Worm (Caenorhabditis elegans) whole organism, L2 larva: ENCODE data around the gene Y53G8AR.5.

ENCODE experiments used
- C34F6.9 ChIP-seq: fragments of 150-350 bp; optimal IDR thresholded peaks from 2 replicates; lab custom pipeline; 2014; ENCODE audit warnings: missing biosample characterization, missing genetic modification characterization
- F13H6.1 ChIP-seq: sonication (generic microtip); optimal IDR thresholded peaks from 2 replicates; lab custom pipeline; 2016; ENCODE audit warnings: missing genetic modification characterization, missing compliant biosample characterization
- R02D3.7 ChIP-seq: fragments of 150-350 bp; optimal IDR thresholded peaks from 2 replicates; lab custom pipeline; 2014; ENCODE audit warnings: missing biosample characterization, missing genetic modification characterization
- Y55F3AM.14 ChIP-seq: fragments of 200-800 bp; sonication (Bioruptor generic); optimal IDR thresholded peaks from 2 replicates; lab custom pipeline; 2018; ENCODE audit warnings: mild to moderate bottlenecking, missing genetic modification characterization, missing compliant biosample characterization
- alr-1 ChIP-seq: fragments of 150-350 bp; optimal IDR thresholded peaks from 2 replicates; lab custom pipeline; 2014; ENCODE audit warnings: missing biosample characterization, missing genetic modification characterization
- ama-1 ChIP-seq: fragments of 150-350 bp; optimal IDR thresholded peaks from 2 replicates; lab custom pipeline; 2018; ENCODE audit warnings: inconsistent platforms
- blmp-1 ChIP-seq: sonication (generic microtip); optimal IDR thresholded peaks from 2 replicates; lab custom pipeline; 2017; ENCODE audit warnings: missing genetic modification characterization, mild to moderate bottlenecking, missing compliant biosample characterization, antibody characterized with exemption, moderate library complexity; ENCODE audit not compliant: insufficient read depth
- ceh-16 ChIP-seq: fragments of 150-350 bp; optimal IDR thresholded peaks from 2 replicates; lab custom pipeline; 2014; ENCODE audit warnings: missing biosample characterization, missing genetic modification characterization
- ceh-82 ChIP-seq: fragments of 150-350 bp; optimal IDR thresholded peaks from 2 replicates; lab custom pipeline; 2014; ENCODE audit warnings: missing biosample characterization, missing genetic modification characterization
- crh-2 ChIP-seq: sonication (generic microtip); optimal IDR thresholded peaks from 2 replicates; lab custom pipeline; 2017; ENCODE audit warnings: missing biosample characterization, missing genetic modification characterization
- egl-27 ChIP-seq: sonication (generic microtip); optimal IDR thresholded peaks from 3 replicates; lab custom pipeline; 2017; ENCODE audit warnings: missing biosample characterization, missing genetic modification reagents, missing genetic modification characterization
- elt-1 ChIP-seq: fragments of 150-350 bp; optimal IDR thresholded peaks from 2 replicates; lab custom pipeline; 2014; ENCODE audit warnings: missing biosample characterization, missing genetic modification characterization
- elt-3 ChIP-seq: sonication (generic microtip); optimal IDR thresholded peaks from 2 replicates; lab custom pipeline; 2017; ENCODE audit warnings: missing biosample characterization, missing genetic modification characterization
- fos-1 ChIP-seq: fragments of 150-350 bp; optimal IDR thresholded peaks from 2 replicates; lab custom pipeline; 2014; ENCODE audit warnings: missing biosample characterization, missing genetic modification characterization
- gmeb-1 ChIP-seq: fragments of 150-350 bp; optimal IDR thresholded peaks from 2 replicates; lab custom pipeline; 2014; ENCODE audit warnings: missing biosample characterization, missing genetic modification characterization
- lin-11 ChIP-seq: fragments of 150-350 bp; sonication (generic microtip); optimal IDR thresholded peaks from 2 replicates; lab custom pipeline; 2014; ENCODE audit warnings: missing biosample characterization, missing genetic modification characterization, inconsistent platforms, mixed read lengths
- lin-13 ChIP-seq: fragments of 150-350 bp; optimal IDR thresholded peaks from 2 replicates; lab custom pipeline; 2014; ENCODE audit warnings: missing biosample characterization, missing genetic modification reagents, missing genetic modification characterization
- lsy-2 ChIP-seq, 2 experiments: fragments of 150-350 bp in 1 of 2; sonication (generic microtip) in 1 of 2; optimal IDR thresholded peaks; 2 replicates each; lab custom pipeline; 2014 to 2017; ENCODE audit warnings: missing biosample characterization in 2 of 2, missing genetic modification characterization in 2 of 2
- mdl-1 ChIP-seq, 2 experiments: fragments of 150-350 bp in 1 of 2; sonication (generic microtip) in 1 of 2; optimal IDR thresholded peaks; 2 replicates each; lab custom pipeline; 2017; ENCODE audit warnings: missing biosample characterization in 2 of 2, missing genetic modification characterization in 2 of 2
- nhr-10 ChIP-seq: sonication (generic microtip); optimal IDR thresholded peaks from 2 replicates; lab custom pipeline; 2017; ENCODE audit warnings: missing biosample characterization, missing genetic modification characterization
- nhr-11 ChIP-seq: fragments of 150-350 bp; optimal IDR thresholded peaks from 2 replicates; lab custom pipeline; 2014; ENCODE audit warnings: missing biosample characterization, missing genetic modification characterization
- nhr-129 ChIP-seq: fragments of 150-350 bp; optimal IDR thresholded peaks from 2 replicates; lab custom pipeline; 2014; ENCODE audit warnings: missing biosample characterization, missing genetic modification characterization
- nhr-21 ChIP-seq: fragments of 150-350 bp; optimal IDR thresholded peaks from 2 replicates; lab custom pipeline; 2014; ENCODE audit warnings: missing biosample characterization, missing genetic modification characterization
- nhr-23 ChIP-seq: fragments of 150-350 bp; optimal IDR thresholded peaks from 2 replicates; lab custom pipeline; 2014; ENCODE audit warnings: missing biosample characterization, missing genetic modification reagents, missing genetic modification characterization
- nhr-237 ChIP-seq: fragments of 150-350 bp; optimal IDR thresholded peaks from 2 replicates; lab custom pipeline; 2014; ENCODE audit warnings: missing biosample characterization, missing genetic modification characterization
- nhr-25 ChIP-seq: fragments of 150-350 bp; sonication (generic microtip); optimal IDR thresholded peaks from 3 replicates; lab custom pipeline; 2014; ENCODE audit warnings: missing biosample characterization, missing genetic modification characterization
- nhr-6 ChIP-seq: fragments of 150-350 bp; optimal IDR thresholded peaks from 2 replicates; lab custom pipeline; 2014; ENCODE audit warnings: missing biosample characterization, missing genetic modification characterization
- nhr-77 ChIP-seq: fragments of 150-350 bp; optimal IDR thresholded peaks from 2 replicates; lab custom pipeline; 2014; ENCODE audit warnings: missing biosample characterization, missing genetic modification characterization
- peb-1 ChIP-seq: fragments of 150-350 bp; optimal IDR thresholded peaks from 2 replicates; lab custom pipeline; 2014; ENCODE audit warnings: missing biosample characterization, missing genetic modification characterization
- sem-4 ChIP-seq: fragments of 150-350 bp; optimal IDR thresholded peaks from 2 replicates; lab custom pipeline; 2014; ENCODE audit warnings: missing biosample characterization, missing genetic modification reagents, missing genetic modification characterization
- sma-3 ChIP-seq: sonication (generic microtip); optimal IDR thresholded peaks from 2 replicates; lab custom pipeline; 2016; ENCODE audit warnings: missing genetic modification reagents, missing genetic modification characterization, missing compliant biosample characterization
- sma-9 ChIP-seq, 2 experiments: fragments of 150-350 bp in 1 of 2; sonication (generic microtip) in 1 of 2; optimal IDR thresholded peaks; 2 replicates each; lab custom pipeline; 2014 to 2016; ENCODE audit warnings: missing genetic modification characterization in 2 of 2, mild to moderate bottlenecking in 1 of 2, missing biosample characterization in 1 of 2, missing compliant biosample characterization in 1 of 2, missing genetic modification reagents in 1 of 2, moderate library complexity in 1 of 2
- snpc-4 ChIP-seq: fragments of 150-350 bp; optimal IDR thresholded peaks from 2 replicates; lab custom pipeline; 2014; ENCODE audit warnings: missing biosample characterization, missing genetic modification characterization
- unc-39 ChIP-seq: fragments of 150-350 bp; optimal IDR thresholded peaks from 2 replicates; lab custom pipeline; 2014; ENCODE audit warnings: missing biosample characterization, missing genetic modification characterization
- unc-55 ChIP-seq: fragments of 150-350 bp; sonication (generic microtip); optimal IDR thresholded peaks from 3 replicates; lab custom pipeline; 2014; ENCODE audit warnings: missing biosample characterization, missing genetic modification reagents, missing genetic modification characterization
- unc-62 ChIP-seq: fragments of 150-350 bp; optimal IDR thresholded peaks from 2 replicates; lab custom pipeline; 2014; ENCODE audit warnings: missing biosample characterization, missing genetic modification reagents, missing genetic modification characterization
- zag-1 ChIP-seq: fragments of 150-350 bp; optimal IDR thresholded peaks from 2 replicates; lab custom pipeline; 2014; ENCODE audit warnings: missing biosample characterization, missing genetic modification characterization
- ztf-1 ChIP-seq: fragments of 200-800 bp; sonication (Bioruptor generic); conservative IDR thresholded peaks from 2 replicates; pipeline ENCODE4 v1.3.6; 2022; ENCODE audit warnings: missing genetic modification characterization, missing compliant biosample characterization
- ztf-11 ChIP-seq: sonication (generic microtip); optimal IDR thresholded peaks from 2 replicates; lab custom pipeline; 2017; ENCODE audit warnings: missing biosample characterization, missing genetic modification characterization
- ztf-4 ChIP-seq: fragments of 150-350 bp; optimal IDR thresholded peaks from 2 replicates; lab custom pipeline; 2014; ENCODE audit warnings: missing biosample characterization, missing genetic modification characterization

Gene Y53G8AR.5

ce11 chrIII:3263696-3264095 lies 33.6 kb upstream of the Y53G8AR.5 start:
- TF ChIP-seq Y55F3AM.14 (GFP tag; lab: Kevin White, UChicago) (no peak), ztf-4 (tag; lab: Kevin White, UChicago) (no peak), nhr-129 (no peak), unc-39 (no peak), snpc-4 (tag; lab: Kevin White, UChicago) (no peak), elt-1 (no peak)

DNA sequence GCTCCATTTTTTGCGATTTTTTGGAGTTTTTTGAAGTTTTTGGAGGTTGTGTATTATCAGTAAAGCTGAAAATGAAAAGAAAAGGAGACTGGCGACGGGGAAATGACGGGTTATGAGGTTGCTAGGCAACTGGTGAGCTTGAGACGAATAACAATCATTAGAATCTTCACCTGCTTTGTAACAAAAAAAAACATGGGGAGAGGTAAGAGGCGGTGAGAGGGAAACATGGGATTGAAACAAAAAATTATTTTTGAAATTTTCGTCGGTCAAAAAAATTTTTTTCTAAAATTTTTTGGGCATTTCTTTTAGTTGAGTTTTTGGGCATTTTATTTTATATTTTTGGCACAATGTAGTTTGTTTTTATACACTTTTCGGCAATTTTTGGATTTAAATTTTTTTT lies 30.6 kb upstream of the Y53G8AR.5 start, which contains the start of gene Y53G8AM.7:
Gene Y53G8AM.7 (minus strand): TSS at position 101 of the 400 bp plus-strand sequence.
- no peak for TF ChIP-seq F13H6.1 (tag; lab: Kevin White, UChicago)
- TF ChIP-seq nhr-77 (tag; lab: Kevin White, UChicago), result no peak
- TF ChIP-seq ztf-1 (GFP tag; lab: Robert Waterston, UW), result no peak
- TF ChIP-seq unc-55 (GFP tag; lab: Kevin White, UChicago), result no peak
- no peak for TF ChIP-seq nhr-237 (tag; lab: Kevin White, UChicago)
- TF ChIP-seq Y55F3AM.14 (GFP tag; lab: Kevin White, UChicago), result no peak
- no peak for TF ChIP-seq C34F6.9 (tag; lab: Kevin White, UChicago)
- TF ChIP-seq alr-1 (tag; lab: Kevin White, UChicago), result no peak
- TF ChIP-seq lin-11 (tag; lab: Kevin White, UChicago), result no peak
- no peak for TF ChIP-seq mdl-1 (tag; optimal IDR thresholded peaks at IDR 0.05; lab: Kevin White, UChicago)
- TF ChIP-seq nhr-10 (tag; lab: Kevin White, UChicago), result no peak
- TF ChIP-seq unc-39, result no peak
- no peak for TF ChIP-seq ceh-16 (tag; lab: Kevin White, UChicago)
- no peak for TF ChIP-seq R02D3.7
- no peak for TF ChIP-seq gmeb-1 (tag; lab: Kevin White, UChicago)
- TF ChIP-seq lsy-2 (tag; optimal IDR thresholded peaks at IDR 0.05; lab: Kevin White, UChicago), result no peak
- TF ChIP-seq ama-1 (lab: Kevin White, UChicago), result no peak

- TF ChIP-seq blmp-1 (tag; lab: Kevin White, UChicago) (peak; percentile 85), gmeb-1 (tag; lab: Kevin White, UChicago) (peak; percentile 24), nhr-6 (tag; lab: Kevin White, UChicago) (peak; percentile 79), C34F6.9 (tag; lab: Kevin White, UChicago) (peak; percentile 70), sem-4 (peak; percentile 80), ztf-11 (tag; lab: Kevin White, UChicago) (no peak), peb-1 (tag; lab: Kevin White, UChicago) (no peak), nhr-21 (peak; percentile 32), ceh-82 (tag; lab: Kevin White, UChicago) (no peak), ztf-4 (tag; lab: Kevin White, UChicago) (no peak), ama-1 (lab: Kevin White, UChicago) (no peak), nhr-77 (tag; lab: Kevin White, UChicago) (no peak), lin-13 (GFP tag; lab: Kevin White, UChicago) (peak; percentile 40), sma-3 (peak; percentile 67), nhr-11 (no peak), unc-55 (GFP tag; lab: Kevin White, UChicago) (peak; percentile 36), snpc-4 (tag; lab: Kevin White, UChicago) (peak; percentile 49), lsy-2 (tag; optimal IDR thresholded peaks at IDR 0.05; lab: Kevin White, UChicago) (peak; percentile 25 to 77), sma-9 (GFP tag; optimal IDR thresholded peaks at IDR 0.05; lab: Kevin White, UChicago) (peak; percentile 63), sma-9 (tag; optimal IDR thresholded peaks at IDR 0.05; lab: Kevin White, UChicago) (no peak), egl-27 (tag; lab: Kevin White, UChicago) (peak; percentile 19), fos-1 (tag; lab: Kevin White, UChicago) (peak; percentile 48), nhr-23 (tag; lab: Kevin White, UChicago) (no peak), unc-62 (GFP tag; lab: Kevin White, UChicago) (no peak), nhr-129 (peak; percentile 77), alr-1 (tag; lab: Kevin White, UChicago) (no peak), zag-1 (tag; lab: Kevin White, UChicago) (no peak), nhr-25 (peak; percentile 84), elt-3 (tag; lab: Kevin White, UChicago) (no peak), F13H6.1 (tag; lab: Kevin White, UChicago) (peak; percentile 91), mdl-1 (tag; optimal IDR thresholded peaks at IDR 0.05; lab: Kevin White, UChicago) (no peak), crh-2 (tag; lab: Kevin White, UChicago) (peak; percentile 66), unc-39 (no peak)
Observed at ce11 chrIII:3271682-3272081, 25.6 kb upstream of the Y53G8AR.5 start.
